Fruit fly (Drosophila melanogaster) whole organism, embryonic: ENCODE measurements around the gene CG8925.

ENCODE experiments used
- Blimp-1 ChIP-seq: fragments of 200-800 bp; sonication (Bioruptor generic); optimal IDR thresholded peaks from 3 replicates; lab custom pipeline; 2018; ENCODE audit warnings: missing biosample characterization, missing genetic modification characterization, mild to moderate bottlenecking, moderate library complexity, missing genetic modification reagents
- CG10565 ChIP-seq: fragments of 200-800 bp; sonication (Bioruptor generic); optimal IDR thresholded peaks from 3 replicates; lab custom pipeline; 2016; ENCODE audit warnings: missing biosample characterization, mild to moderate bottlenecking, missing genetic modification characterization
- CG12104 ChIP-seq: fragments of 200-800 bp; sonication (Bioruptor generic); optimal IDR thresholded peaks from 3 replicates; lab custom pipeline; 2016; ENCODE audit warnings: missing biosample characterization, missing genetic modification characterization
- CG12219 ChIP-seq: fragments of 200-800 bp; sonication (Bioruptor generic); optimal IDR thresholded peaks from 3 replicates; lab custom pipeline; 2018; ENCODE audit warnings: missing biosample characterization, mild to moderate bottlenecking, missing genetic modification characterization
- CG1647 ChIP-seq: fragments of 200-800 bp; sonication (Bioruptor generic); optimal IDR thresholded peaks from 3 replicates; lab custom pipeline; 2016; ENCODE audit warnings: missing biosample characterization, missing genetic modification characterization
- CG16863 ChIP-seq: fragments of 200-800 bp; sonication (Bioruptor generic); optimal IDR thresholded peaks from 3 replicates; lab custom pipeline; 2016; ENCODE audit warnings: missing biosample characterization, missing genetic modification characterization
- CG2199 ChIP-seq: fragments of 200-800 bp; sonication (Bioruptor generic); IDR thresholded peaks from 3 replicates; pipeline ENCODE4 v1.3.6; 2022; ENCODE audit warnings: missing biosample characterization, missing genetic modification characterization
- CG4424 ChIP-seq: fragments of 200-800 bp; sonication (Bioruptor generic); optimal IDR thresholded peaks from 3 replicates; lab custom pipeline; 2016; ENCODE audit warnings: missing biosample characterization, missing genetic modification characterization
- CG4707 ChIP-seq: fragments of 200-800 bp; sonication (Bioruptor generic); optimal IDR thresholded peaks from 2 replicates; lab custom pipeline; 2018; ENCODE audit warnings: missing biosample characterization, mild to moderate bottlenecking, missing genetic modification characterization, moderate library complexity
- CG7745 ChIP-seq: fragments of 200-800 bp; sonication (Bioruptor generic); optimal IDR thresholded peaks from 2 replicates; lab custom pipeline; 2018; ENCODE audit warnings: missing biosample characterization, mild to moderate bottlenecking, missing genetic modification characterization, moderate library complexity
- CG7928 ChIP-seq: fragments of 200-800 bp; sonication (Bioruptor generic); optimal IDR thresholded peaks from 2 replicates; lab custom pipeline; 2017; ENCODE audit warnings: missing biosample characterization, mild to moderate bottlenecking, missing genetic modification characterization
- CG8359 ChIP-seq: fragments of 200-800 bp; sonication (Bioruptor generic); optimal IDR thresholded peaks from 2 replicates; lab custom pipeline; 2017; ENCODE audit warnings: missing biosample characterization, mild to moderate bottlenecking, missing genetic modification characterization, borderline replicate concordance
- CHES-1-like ChIP-seq: fragments of 200-800 bp; sonication (Bioruptor generic); optimal IDR thresholded peaks from 2 replicates; lab custom pipeline; 2016; ENCODE audit warnings: missing biosample characterization, missing genetic modification characterization
- Chrac-16 ChIP-seq: fragments of 200-800 bp; sonication (Bioruptor generic); optimal IDR thresholded peaks from 3 replicates; lab custom pipeline; 2016; ENCODE audit warnings: missing biosample characterization, missing genetic modification characterization
- Dad ChIP-seq: fragments of 200-800 bp; sonication (Bioruptor generic); optimal IDR thresholded peaks from 3 replicates; lab custom pipeline; 2016; ENCODE audit warnings: missing biosample characterization, missing genetic modification characterization
- Dip3 ChIP-seq: fragments of 200-800 bp; sonication (Bioruptor generic); optimal IDR thresholded peaks from 3 replicates; lab custom pipeline; 2016; ENCODE audit warnings: missing biosample characterization, missing genetic modification characterization
- Fer3 ChIP-seq: fragments of 200-800 bp; sonication (Bioruptor generic); optimal IDR thresholded peaks from 2 replicates; lab custom pipeline; 2018; ENCODE audit warnings: missing biosample characterization, mild to moderate bottlenecking, missing genetic modification characterization, moderate library complexity
- Hey ChIP-seq: fragments of 200-800 bp; sonication (Bioruptor generic); optimal IDR thresholded peaks from 3 replicates; lab custom pipeline; 2018; ENCODE audit warnings: missing biosample characterization, mild to moderate bottlenecking, missing genetic modification characterization
- Meics ChIP-seq: fragments of 200-800 bp; sonication (Bioruptor generic); optimal IDR thresholded peaks from 2 replicates; lab custom pipeline; 2017; ENCODE audit warnings: missing biosample characterization, mild to moderate bottlenecking, missing genetic modification characterization
- Mes4 ChIP-seq: fragments of 200-800 bp; sonication (Bioruptor generic); optimal IDR thresholded peaks from 2 replicates; lab custom pipeline; 2016; ENCODE audit warnings: missing biosample characterization, missing genetic modification characterization
- NfI ChIP-seq: fragments of 200-800 bp; sonication (Bioruptor generic); optimal IDR thresholded peaks from 3 replicates; lab custom pipeline; 2018; ENCODE audit warnings: missing biosample characterization, mild to moderate bottlenecking, missing genetic modification characterization, moderate library complexity
- PHDP ChIP-seq: fragments of 200-800 bp; sonication (Bioruptor generic); optimal IDR thresholded peaks from 3 replicates; lab custom pipeline; 2018; ENCODE audit warnings: missing biosample characterization, mild to moderate bottlenecking, missing genetic modification characterization, moderate library complexity
- Ptx1 ChIP-seq: fragments of 200-800 bp; sonication (Bioruptor generic); IDR thresholded peaks from 2 replicates; pipeline ENCODE4 v1.3.6; 2022; ENCODE audit warnings: missing biosample characterization, missing genetic modification characterization
- Xbp1 ChIP-seq: fragments of 200-800 bp; sonication (Bioruptor generic); optimal IDR thresholded peaks from 3 replicates; lab custom pipeline; 2016; ENCODE audit warnings: missing biosample characterization, mild to moderate bottlenecking, missing genetic modification characterization
- al ChIP-seq: fragments of 200-800 bp; sonication (Bioruptor generic); IDR thresholded peaks from 2 replicates; pipeline ENCODE4 v1.3.6; 2022; ENCODE audit warnings: missing biosample characterization, missing genetic modification characterization
- ara ChIP-seq: fragments of 200-800 bp; sonication (Bioruptor generic); IDR thresholded peaks from 2 replicates; pipeline ENCODE4 v1.3.6; 2022; ENCODE audit warnings: missing biosample characterization, missing genetic modification characterization
- danr ChIP-seq: fragments of 200-800 bp; sonication (Bioruptor generic); IDR thresholded peaks from 2 replicates; pipeline ENCODE4 v1.3.6; 2022; ENCODE audit warnings: missing biosample characterization, missing genetic modification characterization
- dmrt99B ChIP-seq: fragments of 200-800 bp; sonication (Bioruptor generic); optimal IDR thresholded peaks from 2 replicates; lab custom pipeline; 2018; ENCODE audit warnings: missing biosample characterization, mild to moderate bottlenecking, missing genetic modification characterization, moderate library complexity
- dpn ChIP-seq, 2 experiments: fragments of 200-800 bp; sonication (Bioruptor generic); optimal IDR thresholded peaks; 3 replicates each; lab custom pipeline; 2016; ENCODE audit warnings: missing biosample characterization in 2 of 2, missing genetic modification characterization in 2 of 2
- exex ChIP-seq: fragments of 200-800 bp; sonication (Bioruptor generic); optimal IDR thresholded peaks from 4 replicates; lab custom pipeline; 2018; ENCODE audit warnings: missing biosample characterization, mild to moderate bottlenecking, missing genetic modification characterization, moderate library complexity
- fd3F ChIP-seq: fragments of 200-800 bp; sonication (Bioruptor generic); optimal IDR thresholded peaks from 2 replicates; lab custom pipeline; 2018; ENCODE audit warnings: missing biosample characterization, mild to moderate bottlenecking, missing genetic modification characterization, moderate library complexity
- fd64A ChIP-seq: fragments of 200-800 bp; sonication (Bioruptor generic); optimal IDR thresholded peaks from 3 replicates; lab custom pipeline; 2018; ENCODE audit warnings: missing biosample characterization, mild to moderate bottlenecking, missing genetic modification characterization
- gem ChIP-seq: fragments of 200-800 bp; sonication (Bioruptor generic); optimal IDR thresholded peaks from 2 replicates; lab custom pipeline; 2019; ENCODE audit warnings: missing biosample characterization, mild to moderate bottlenecking, missing genetic modification characterization, moderate library complexity
- gro ChIP-seq: fragments of 200-800 bp; sonication (Bioruptor generic); optimal IDR thresholded peaks from 2 replicates; lab custom pipeline; 2016; ENCODE audit warnings: missing biosample characterization, missing genetic modification characterization
- hth ChIP-seq: fragments of >200 bp; optimal IDR thresholded peaks from 2 replicates; lab custom pipeline; 2017; ENCODE audit warnings: inconsistent platforms
- insv ChIP-seq, 2 experiments: fragments of 200-800 bp; sonication (Bioruptor generic); optimal IDR thresholded peaks; 3 replicates each; lab custom pipeline; 2016 to 2018; ENCODE audit warnings: missing biosample characterization in 2 of 2, missing genetic modification characterization in 2 of 2
- knrl ChIP-seq: fragments of 200-800 bp; sonication (Bioruptor generic); IDR thresholded peaks from 3 replicates; pipeline ENCODE4 v1.3.6; 2022; ENCODE audit warnings: missing biosample characterization, missing genetic modification characterization; ENCODE audit not compliant: partially characterized antibody
- maf-S ChIP-seq: fragments of 200-800 bp; sonication (Bioruptor generic); optimal IDR thresholded peaks from 2 replicates; lab custom pipeline; 2016; ENCODE audit warnings: missing biosample characterization, missing genetic modification characterization
- mam ChIP-seq: fragments of 200-800 bp; sonication (Bioruptor generic); optimal IDR thresholded peaks from 3 replicates; lab custom pipeline; 2016; ENCODE audit warnings: missing biosample characterization, missing genetic modification characterization
- nau ChIP-seq: fragments of 200-800 bp; sonication (Bioruptor generic); optimal IDR thresholded peaks from 3 replicates; lab custom pipeline; 2017; ENCODE audit warnings: missing biosample characterization, mild to moderate bottlenecking, missing genetic modification characterization, missing genetic modification reagents
- oc ChIP-seq: fragments of 200-800 bp; sonication (Bioruptor generic); optimal IDR thresholded peaks from 2 replicates; lab custom pipeline; 2018; ENCODE audit warnings: missing biosample characterization, mild to moderate bottlenecking, missing genetic modification characterization, moderate library complexity
- run ChIP-seq: fragments of 200-800 bp; sonication (Bioruptor generic); optimal IDR thresholded peaks from 3 replicates; lab custom pipeline; 2018; ENCODE audit warnings: missing biosample characterization, mild to moderate bottlenecking, missing genetic modification characterization
- schlank ChIP-seq: fragments of 200-800 bp; sonication (Bioruptor generic); optimal IDR thresholded peaks from 2 replicates; lab custom pipeline; 2018; ENCODE audit warnings: missing biosample characterization, mild to moderate bottlenecking, missing genetic modification characterization
- sd ChIP-seq: fragments of 200-800 bp; sonication (Bioruptor generic); optimal IDR thresholded peaks from 3 replicates; lab custom pipeline; 2018; ENCODE audit warnings: missing biosample characterization, mild to moderate bottlenecking, missing genetic modification characterization, moderate library complexity
- sob ChIP-seq: fragments of 200-800 bp; sonication (Bioruptor generic); IDR thresholded peaks from 2 replicates; pipeline ENCODE4 v1.3.6; 2022; ENCODE audit warnings: missing biosample characterization, missing genetic modification characterization
- stwl ChIP-seq: fragments of 200-800 bp; sonication (Bioruptor generic); optimal IDR thresholded peaks from 3 replicates; lab custom pipeline; 2018; ENCODE audit warnings: missing biosample characterization, mild to moderate bottlenecking, missing genetic modification characterization, moderate library complexity
- tgo ChIP-seq: fragments of 200-800 bp; sonication (Bioruptor generic); IDR thresholded peaks from 3 replicates; pipeline ENCODE4 v1.3.6; 2022; ENCODE audit warnings: missing biosample characterization, missing genetic modification characterization
- tin ChIP-seq: fragments of 200-800 bp; sonication (Bioruptor generic); optimal IDR thresholded peaks from 3 replicates; lab custom pipeline; 2016; ENCODE audit warnings: missing biosample characterization, missing genetic modification characterization
- toy ChIP-seq: fragments of 200-800 bp; sonication (Bioruptor generic); IDR thresholded peaks from 2 replicates; pipeline ENCODE4 v1.3.6; 2022; ENCODE audit warnings: missing biosample characterization, missing genetic modification characterization

CG8925 gene

dm6 chr3R:16224415-16225165 lies 52.8 kb downstream of the CG8925 start (continued):
- TF ChIP-seq tgo (GFP tag; lab: Robert Waterston, UW): no peak
- TF ChIP-seq nau (GFP tag; lab: Kevin White, UChicago): peak; percentile 96
- peak; percentile 99 for TF ChIP-seq oc (tag; lab: Kevin White, UChicago)
- peak; percentile 96 for TF ChIP-seq Xbp1
- TF ChIP-seq Mes4 (GFP tag; lab: Kevin White, UChicago): peak; percentile 97
- no peak for TF ChIP-seq danr (GFP tag; lab: Robert Waterston, UW)
- peak; percentile 97 for TF ChIP-seq CG16863 (GFP tag; lab: Kevin White, UChicago)
- peak; percentile 96 for TF ChIP-seq maf-S
- TF ChIP-seq tin: peak; percentile 98
- TF ChIP-seq fd64A (GFP tag; lab: Kevin White, UChicago): peak; percentile 96
- TF ChIP-seq CG10565 (GFP tag; lab: Kevin White, UChicago): peak; percentile 89
- peak; percentile 99 for TF ChIP-seq dmrt99B
- peak; percentile 59 for TF ChIP-seq Hey (tag; lab: Kevin White, UChicago)
- TF ChIP-seq CHES-1-like (GFP tag; lab: Kevin White, UChicago): peak; percentile 98
- TF ChIP-seq mam: peak; percentile 97
- TF ChIP-seq PHDP (tag; lab: Kevin White, UChicago): peak; percentile 98
- peak; percentile 79 for TF ChIP-seq CG7745 (tag; lab: Kevin White, UChicago)
- TF ChIP-seq Meics (GFP tag; lab: Kevin White, UChicago): peak; percentile 98
- TF ChIP-seq Ptx1 (GFP tag; lab: Robert Waterston, UW): no peak
- no peak for TF ChIP-seq CG2199 (GFP tag; lab: Robert Waterston, UW)
- peak; percentile 96 for TF ChIP-seq run (tag; lab: Kevin White, UChicago)
- peak; percentile 96 for TF ChIP-seq Dad (GFP tag; lab: Kevin White, UChicago)
- TF ChIP-seq Dip3 (GFP tag; lab: Kevin White, UChicago): peak; percentile 97
- TF ChIP-seq sd (tag; lab: Kevin White, UChicago): peak; percentile 93
- TF ChIP-seq NfI (GFP tag; lab: Kevin White, UChicago): peak; percentile 97
- no peak for TF ChIP-seq knrl (GFP tag; lab: Robert Waterston, UW)
- no peak for TF ChIP-seq al (GFP tag; lab: Robert Waterston, UW)
- peak; percentile 95 for TF ChIP-seq CG12219 (GFP tag; lab: Kevin White, UChicago)
- TF ChIP-seq Chrac-16 (GFP tag; lab: Kevin White, UChicago): peak; percentile 96
- TF ChIP-seq CG1647 (GFP tag; lab: Kevin White, UChicago): peak; percentile 96
- peak; percentile 97 for TF ChIP-seq fd3F (GFP tag; lab: Kevin White, UChicago)
- peak; percentile 76 for TF ChIP-seq CG7928 (GFP tag; lab: Kevin White, UChicago)
- TF ChIP-seq gro (GFP tag; lab: Kevin White, UChicago): peak; percentile 97
- no peak for TF ChIP-seq hth (lab: Kevin White, UChicago)
- TF ChIP-seq toy (GFP tag; lab: Robert Waterston, UW): no peak
- peak; percentile 49 to 66 for TF ChIP-seq insv (GFP tag; optimal IDR thresholded peaks at IDR 0.05; lab: Kevin White, UChicago)
- TF ChIP-seq Blimp-1 (GFP tag; lab: Kevin White, UChicago): peak; percentile 98
- peak; percentile 98 for TF ChIP-seq CG4424
- TF ChIP-seq gem (tag; lab: Kevin White, UChicago): peak; percentile 99
- peak; percentile 97 for TF ChIP-seq dpn (GFP tag; optimal IDR thresholded peaks at IDR 0.05; lab: Kevin White, UChicago)
- TF ChIP-seq exex (tag; lab: Kevin White, UChicago): peak; percentile 75
- TF ChIP-seq Fer3: peak; percentile 98
- TF ChIP-seq CG8359: peak; percentile 91
- TF ChIP-seq sob (GFP tag; lab: Robert Waterston, UW): no peak
- TF ChIP-seq CG4707 (GFP tag; lab: Kevin White, UChicago): peak; percentile 93
- TF ChIP-seq ara (GFP tag; lab: Robert Waterston, UW): no peak
- peak; percentile 93 for TF ChIP-seq schlank (tag; lab: Kevin White, UChicago)
- peak; percentile 96 for TF ChIP-seq CG12104 (GFP tag; lab: Kevin White, UChicago)
- TF ChIP-seq stwl (tag; lab: Kevin White, UChicago): peak; percentile 50
